Worm (Caenorhabditis elegans): ENCODE data around the gene fbxb-9.

fbxb-9 gene

DNA sequence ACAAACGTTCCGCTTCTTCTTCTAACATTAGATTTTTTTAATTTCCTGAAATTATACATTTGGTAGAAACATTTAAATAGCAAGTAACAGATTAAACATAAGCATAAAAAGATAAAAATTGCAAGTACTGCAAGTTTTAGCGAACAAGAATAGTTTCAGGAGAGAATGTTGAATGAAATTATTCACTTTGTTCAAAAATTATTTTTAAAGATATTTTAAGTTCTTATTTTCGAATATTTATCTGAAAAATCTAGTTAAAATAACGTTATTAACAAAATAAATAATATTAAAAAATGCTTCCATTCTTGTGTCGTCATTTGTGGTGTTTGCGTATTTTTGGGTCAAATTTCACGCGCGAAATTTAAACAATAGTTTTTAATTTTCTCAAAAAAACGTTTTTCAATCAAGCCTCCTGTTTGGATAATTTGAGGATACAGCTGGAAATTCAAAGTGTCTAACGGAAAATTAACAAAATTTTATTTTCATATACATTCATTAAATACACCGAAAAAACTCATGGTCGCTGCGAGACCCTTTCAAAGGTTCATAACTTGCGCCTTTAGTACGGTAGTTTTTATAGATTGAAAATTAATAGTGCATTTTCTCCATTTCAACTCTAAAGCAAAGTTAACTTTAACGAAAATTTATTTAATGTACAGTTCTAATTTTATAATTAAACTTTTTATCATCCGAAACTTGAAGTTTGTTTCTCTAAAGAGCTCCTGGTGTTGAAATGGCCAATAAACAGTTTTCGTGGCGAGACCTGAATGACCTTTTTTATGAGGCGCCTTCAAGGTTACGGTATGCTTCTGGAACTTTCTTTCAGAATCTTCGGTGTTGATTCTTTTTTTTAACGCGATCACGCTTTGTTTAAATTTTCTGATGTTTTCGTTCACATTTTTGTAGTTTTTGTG, 19.8 kb downstream of the fbxb-9 start, which contains the start of gene skih-2:
TSS of gene skih-2 (minus strand) at position 51 of the 914 bp plus-strand sequence.
- TF ChIP-seq ztf-29 (GFP tag; IDR thresholded peaks at IDR 0.05) (no peak), tab-1 (GFP tag; IDR thresholded peaks at IDR 0.05) (no peak), ztf-23 (GFP tag; IDR thresholded peaks at IDR 0.05) (no peak), med-1 (GFP tag; optimal IDR thresholded peaks at IDR 0.05; ENCODE audit: insufficient read depth) (no peak), klf-2 (GFP tag; conservative IDR thresholded peaks at IDR 0.05) (no peak)

DNA sequence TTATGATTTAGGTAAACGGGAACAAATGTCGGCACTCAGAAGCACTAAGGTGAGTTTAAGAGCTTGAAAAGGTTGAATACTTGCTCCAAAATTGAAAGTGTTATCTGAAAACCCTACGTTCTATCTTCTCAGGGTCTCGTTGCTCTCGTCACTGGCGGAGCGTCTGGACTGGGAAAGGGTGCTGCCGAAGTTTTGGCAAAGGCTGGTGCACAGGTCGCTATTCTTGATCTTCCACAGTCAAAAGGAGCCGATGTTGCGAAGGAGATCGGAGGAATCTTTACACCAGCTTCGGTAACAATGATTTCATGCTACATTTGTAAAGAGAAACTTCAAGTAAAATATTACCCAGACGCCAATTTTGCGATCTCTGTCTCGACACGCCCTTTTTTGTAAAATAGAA, 31.1 kb downstream of the fbxb-9 start, which contains the start of gene ard-1:
TSS of gene ard-1 (plus strand) at position 12 of the 400 bp plus-strand sequence.
- TF ChIP-seq tab-1 (GFP tag; IDR thresholded peaks at IDR 0.05) (no peak), T22C8.4 (GFP tag; IDR thresholded peaks at IDR 0.05) (no peak)

DNA sequence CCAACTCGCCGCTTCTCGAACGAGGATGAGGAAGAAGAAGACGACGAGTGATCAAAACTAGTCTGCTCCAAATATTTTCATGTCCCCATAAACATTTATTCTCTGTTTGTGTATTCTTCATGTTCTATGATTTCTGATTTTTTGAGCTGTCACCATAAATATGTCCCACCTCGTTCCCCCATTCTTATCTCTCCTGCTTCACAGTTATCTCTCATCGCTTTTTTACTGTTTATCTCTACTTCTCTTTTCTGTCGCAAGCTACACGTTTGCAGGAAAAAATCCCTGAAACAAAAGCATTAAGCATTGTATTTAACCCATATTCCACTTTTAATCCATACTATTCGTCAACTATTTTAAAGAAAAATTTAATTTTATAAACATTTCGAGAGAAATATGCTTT, 31.6 kb downstream of the fbxb-9 start:
- TF ChIP-seq cog-1 (tag; optimal IDR thresholded peaks at IDR 0.05) (no peak), ref-1 (GFP tag; conservative IDR thresholded peaks at IDR 0.05) (no peak), med-1 (GFP tag; optimal IDR thresholded peaks at IDR 0.05; ENCODE audit: insufficient read depth) (no peak), ztf-23 (GFP tag; IDR thresholded peaks at IDR 0.05) (no peak), T22C8.4 (GFP tag; IDR thresholded peaks at IDR 0.05) (no peak), ztf-29 (GFP tag; IDR thresholded peaks at IDR 0.05) (no peak), flt-1 (GFP tag; IDR thresholded peaks at IDR 0.05) (no peak), klf-2 (GFP tag; conservative IDR thresholded peaks at IDR 0.05) (no peak), tab-1 (GFP tag; IDR thresholded peaks at IDR 0.05) (no peak)

DNA sequence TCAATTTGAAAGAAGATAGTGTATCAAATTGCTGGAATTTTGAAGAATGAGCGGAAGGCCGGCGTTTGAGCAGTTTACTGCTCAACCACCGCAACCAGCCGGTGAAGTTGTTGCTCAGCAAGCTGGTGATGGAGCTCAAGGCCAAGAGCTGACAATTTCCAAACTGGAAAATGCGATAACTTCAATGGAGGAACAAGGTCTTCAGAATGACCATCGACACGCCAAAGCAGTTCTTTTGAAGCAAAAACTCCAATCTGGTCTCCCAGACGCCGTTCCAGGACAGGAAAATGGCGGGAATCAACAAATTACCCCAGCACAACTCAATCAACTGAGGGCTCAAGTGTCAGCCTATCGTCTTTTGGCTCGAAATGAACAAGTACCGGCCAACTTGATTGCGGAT, 36.3 kb downstream of the fbxb-9 start:
- TF ChIP-seq med-1 (GFP tag; optimal IDR thresholded peaks at IDR 0.05; ENCODE audit: insufficient read depth) (no peak), klf-2 (GFP tag; conservative IDR thresholded peaks at IDR 0.05) (no peak), cog-1 (tag; optimal IDR thresholded peaks at IDR 0.05) (no peak), ztf-23 (GFP tag; IDR thresholded peaks at IDR 0.05) (no peak), T22C8.4 (GFP tag; IDR thresholded peaks at IDR 0.05) (no peak)

DNA sequence TGAATTAATAATTGTTTCAGACTA, 36.5 kb downstream of the fbxb-9 start, which contains the start of gene swsn-4:
TSS of gene swsn-4 (plus strand) at position 21 of the 24 bp plus-strand sequence.
- TF ChIP-seq tab-1 (GFP tag; IDR thresholded peaks at IDR 0.05) (no peak), med-1 (GFP tag; optimal IDR thresholded peaks at IDR 0.05; ENCODE audit: insufficient read depth) (no peak), cog-1 (tag; optimal IDR thresholded peaks at IDR 0.05) (no peak), flt-1 (GFP tag; IDR thresholded peaks at IDR 0.05) (no peak), ztf-29 (GFP tag; IDR thresholded peaks at IDR 0.05) (no peak), ref-1 (GFP tag; conservative IDR thresholded peaks at IDR 0.05) (no peak), T22C8.4 (GFP tag; IDR thresholded peaks at IDR 0.05) (no peak), klf-2 (GFP tag; conservative IDR thresholded peaks at IDR 0.05) (no peak), ztf-23 (GFP tag; IDR thresholded peaks at IDR 0.05) (no peak)

DNA sequence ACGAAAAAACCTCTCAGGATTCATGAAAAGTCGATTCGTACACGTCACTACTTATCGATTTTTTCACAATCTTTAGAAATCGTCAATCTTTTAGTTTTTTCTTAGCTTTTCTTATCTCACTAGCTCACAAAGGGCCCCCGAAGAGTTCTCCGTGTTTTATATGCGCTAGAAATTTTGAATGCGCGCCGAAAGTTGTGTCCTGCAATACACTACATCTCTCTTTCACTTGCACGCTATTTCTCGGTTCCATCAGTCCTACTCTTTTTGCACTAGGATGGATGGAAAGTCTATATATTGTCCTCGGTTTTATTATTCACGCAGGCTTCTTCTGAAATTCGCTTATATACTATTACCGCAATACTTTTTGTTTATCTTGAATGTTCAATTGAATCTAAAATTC, 36.7 kb downstream of the fbxb-9 start:
- TF ChIP-seq ref-1 (GFP tag; conservative IDR thresholded peaks at IDR 0.05) (no peak), ztf-29 (GFP tag; IDR thresholded peaks at IDR 0.05) (no peak), cog-1 (tag; optimal IDR thresholded peaks at IDR 0.05) (no peak), klf-2 (GFP tag; conservative IDR thresholded peaks at IDR 0.05) (no peak), tab-1 (GFP tag; IDR thresholded peaks at IDR 0.05) (no peak), ztf-23 (GFP tag; IDR thresholded peaks at IDR 0.05) (no peak), T22C8.4 (GFP tag; IDR thresholded peaks at IDR 0.05) (no peak), med-1 (GFP tag; optimal IDR thresholded peaks at IDR 0.05; ENCODE audit: insufficient read depth) (no peak), flt-1 (GFP tag; IDR thresholded peaks at IDR 0.05) (no peak)

DNA sequence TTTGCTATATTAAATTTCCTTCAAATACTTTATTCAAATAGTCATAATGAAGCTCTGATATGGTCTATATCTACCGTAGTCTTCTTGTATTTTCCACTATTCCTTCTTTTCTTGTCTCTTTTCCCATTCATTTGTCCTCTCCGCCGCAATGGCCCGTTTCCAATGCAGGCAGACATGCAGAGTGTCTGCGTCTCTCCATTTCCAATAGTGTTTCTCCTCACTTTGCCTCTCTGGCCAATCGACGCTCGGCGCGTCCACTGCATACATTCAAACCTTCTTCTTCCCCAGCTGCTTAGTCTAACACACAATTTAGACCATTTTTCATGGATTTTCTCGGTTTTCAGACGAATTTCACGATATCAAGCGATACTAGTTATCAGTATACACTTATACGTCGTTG, 37.2 kb downstream of the fbxb-9 start:
- TF ChIP-seq klf-2 (GFP tag; conservative IDR thresholded peaks at IDR 0.05) = no peak
- no peak for TF ChIP-seq cog-1 (tag; optimal IDR thresholded peaks at IDR 0.05)
- TF ChIP-seq tab-1 (GFP tag; IDR thresholded peaks at IDR 0.05) = no peak
- no peak for TF ChIP-seq med-1 (GFP tag; optimal IDR thresholded peaks at IDR 0.05; ENCODE audit: insufficient read depth)
- no peak for TF ChIP-seq ztf-23 (GFP tag; IDR thresholded peaks at IDR 0.05)
- TF ChIP-seq ztf-29 (GFP tag; IDR thresholded peaks at IDR 0.05) = no peak
- no peak for TF ChIP-seq ref-1 (GFP tag; conservative IDR thresholded peaks at IDR 0.05)
- TF ChIP-seq flt-1 (GFP tag; IDR thresholded peaks at IDR 0.05) = no peak
- TF ChIP-seq T22C8.4 (GFP tag; IDR thresholded peaks at IDR 0.05) = no peak

DNA sequence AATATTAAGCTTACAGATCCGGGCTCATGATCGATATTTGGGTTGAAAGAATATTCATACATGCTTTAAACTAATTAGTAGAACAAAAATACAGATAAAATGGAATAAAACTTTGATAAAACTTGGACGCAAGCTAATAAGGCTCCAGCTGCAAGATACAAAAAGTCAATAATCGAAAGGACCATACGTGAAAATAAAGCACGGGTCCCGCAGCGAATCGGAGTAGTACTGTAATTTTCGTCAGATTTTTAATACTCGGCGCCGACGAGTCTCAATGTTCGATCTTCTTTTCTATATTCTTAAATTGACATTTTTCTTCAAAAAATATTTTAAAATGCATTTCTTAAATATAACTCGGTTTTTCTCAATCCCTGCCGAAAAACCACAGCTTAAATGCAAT, 37.7 kb downstream of the fbxb-9 start, which contains the start of gene spo-11:
TSS of gene spo-11 (minus strand) at position 189 of the 400 bp plus-strand sequence.
- TF ChIP-seq cog-1 (tag; optimal IDR thresholded peaks at IDR 0.05) = no peak
- TF ChIP-seq ztf-29 (GFP tag; IDR thresholded peaks at IDR 0.05) = no peak
- no peak for TF ChIP-seq med-1 (GFP tag; optimal IDR thresholded peaks at IDR 0.05; ENCODE audit: insufficient read depth)
- TF ChIP-seq ztf-23 (GFP tag; IDR thresholded peaks at IDR 0.05) = no peak
- TF ChIP-seq flt-1 (GFP tag; IDR thresholded peaks at IDR 0.05) = no peak
- TF ChIP-seq tab-1 (GFP tag; IDR thresholded peaks at IDR 0.05) = no peak
- TF ChIP-seq klf-2 (GFP tag; conservative IDR thresholded peaks at IDR 0.05) = no peak
- no peak for TF ChIP-seq ref-1 (GFP tag; conservative IDR thresholded peaks at IDR 0.05)
- TF ChIP-seq T22C8.4 (GFP tag; IDR thresholded peaks at IDR 0.05) = no peak

DNA sequence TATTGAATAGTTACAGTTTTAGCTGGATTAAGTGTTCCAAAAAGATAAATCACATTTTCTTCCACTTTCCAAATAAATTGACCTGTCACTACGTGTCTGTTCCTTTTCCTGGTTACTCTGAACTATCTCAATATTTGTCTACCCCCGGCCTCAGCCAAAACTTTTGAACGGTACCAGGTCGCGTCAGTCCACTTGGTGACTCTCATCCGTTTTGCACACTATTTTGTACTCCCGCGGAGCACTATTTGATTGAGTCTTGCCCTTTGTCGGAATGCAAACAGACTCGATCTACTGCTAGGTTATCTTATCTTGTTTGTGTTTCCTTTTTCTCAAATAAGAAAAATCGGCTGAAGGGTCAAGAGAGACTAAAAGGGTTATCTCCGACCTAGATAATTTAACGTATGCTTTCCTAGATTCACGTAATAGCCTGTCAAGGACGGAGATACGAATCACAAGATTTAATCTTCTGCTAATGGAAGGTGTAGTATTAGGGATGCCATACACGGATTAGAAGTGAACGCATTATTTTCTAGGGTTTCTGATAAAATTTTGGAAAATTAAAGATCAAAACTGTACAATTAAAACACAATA, 42.3 kb downstream of the fbxb-9 start:
- TF ChIP-seq ztf-23 (GFP tag; IDR thresholded peaks at IDR 0.05) (0 out of 2 replicates have a peak, but pooled peaks have one; percentile 41), cog-1 (tag; optimal IDR thresholded peaks at IDR 0.05) (no peak), flt-1 (GFP tag; IDR thresholded peaks at IDR 0.05) (0 out of 2 replicates have a peak, but pooled peaks have one; percentile 56)

DNA sequence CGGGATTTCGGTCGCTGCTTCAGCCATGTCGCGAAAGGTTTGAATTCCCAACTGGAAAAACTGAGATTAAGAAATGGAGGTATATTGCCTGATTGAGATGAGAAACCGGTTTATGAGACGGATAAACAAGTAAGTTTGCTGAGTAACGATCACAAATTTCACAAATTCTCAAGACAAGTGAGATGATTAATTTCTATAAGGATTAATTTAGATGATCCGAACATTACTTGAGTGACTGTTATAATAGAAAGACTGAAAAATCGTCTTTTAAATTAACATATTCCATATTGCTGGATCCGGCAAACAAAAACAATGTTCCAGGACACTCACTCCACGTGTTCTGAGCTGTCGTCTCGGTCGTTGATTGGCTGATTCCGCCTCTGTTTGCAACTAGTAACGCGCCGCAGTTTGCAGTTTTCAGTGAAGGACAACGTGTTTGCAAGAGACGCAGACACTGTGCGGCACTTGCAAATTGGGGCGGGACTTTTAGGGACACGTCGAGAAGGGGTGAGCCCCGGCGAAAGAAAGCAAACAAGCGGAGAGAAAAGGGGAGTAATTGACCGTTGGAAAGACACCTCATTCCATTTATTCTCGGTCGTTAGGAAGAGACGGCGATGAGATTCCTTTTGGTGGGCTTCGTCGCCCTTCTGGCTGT, 43.4 kb downstream of the fbxb-9 start, which contains the start of the genes imp-2 and enpl-1:
TSS of gene imp-2 (minus strand) at position 51 of the 655 bp plus-strand sequence.
TSS of gene enpl-1 (plus strand) at position 462 of the 655 bp plus-strand sequence.
- TF ChIP-seq flt-1 (GFP tag; IDR thresholded peaks at IDR 0.05) (peak; percentile 72; the same call in 1 of the 2 replicates), tab-1 (GFP tag; IDR thresholded peaks at IDR 0.05) (0 out of 2 replicates have a peak, but pooled peaks have one; percentile 62), med-1 (GFP tag; optimal IDR thresholded peaks at IDR 0.05; ENCODE audit: insufficient read depth) (no peak), klf-2 (GFP tag; conservative IDR thresholded peaks at IDR 0.05) (0 out of 2 replicates have a peak, but pooled peaks have one; percentile 26), cog-1 (tag; optimal IDR thresholded peaks at IDR 0.05) (peak; percentile 90), ztf-23 (GFP tag; IDR thresholded peaks at IDR 0.05) (peak; percentile 49; the same call in 1 of the 2 replicates), ztf-29 (GFP tag; IDR thresholded peaks at IDR 0.05) (peak; percentile 34; the same call in 1 of the 2 replicates), T22C8.4 (GFP tag; IDR thresholded peaks at IDR 0.05) (no peak), ref-1 (GFP tag; conservative IDR thresholded peaks at IDR 0.05) (no peak)

Measured in whole organism, midembryonic.